Worm (Caenorhabditis elegans): ENCODE results near the gene nlg-1.
A peak's percentile ranks its signal among the peaks of the same experiment; 100 is the strongest.

- TF ChIP-seq pha-4 (GFP tag; IDR thresholded peaks at IDR 0.05), result no peak
- no peak for TF ChIP-seq pha-4 (tag; optimal IDR thresholded peaks at IDR 0.05)
- no peak for TF ChIP-seq skn-1 (tag; optimal IDR thresholded peaks at IDR 0.05)
- peak; percentile 93 for TF ChIP-seq T20F7.1 (GFP tag; optimal IDR thresholded peaks at IDR 0.05)
- peak in 1 of 2 experiments; percentile 56 for TF ChIP-seq lsy-2 (tag; optimal IDR thresholded peaks at IDR 0.05)
- TF ChIP-seq mdl-1 (tag; optimal IDR thresholded peaks at IDR 0.05), result peak in 1 of 2 experiments; percentile 22
- no peak for TF ChIP-seq ZK546.5 (tag; optimal IDR thresholded peaks at IDR 0.05)
- no peak for TF ChIP-seq lir-3 (tag; optimal IDR thresholded peaks at IDR 0.05)
- TF ChIP-seq nhr-77 (tag; optimal IDR thresholded peaks at IDR 0.05), result no peak
- no peak for TF ChIP-seq jun-1 (tag; optimal IDR thresholded peaks at IDR 0.05)
- TF ChIP-seq nhr-76 (tag; optimal IDR thresholded peaks at IDR 0.05), result no peak
- no peak for TF ChIP-seq lin-13 (GFP tag; optimal IDR thresholded peaks at IDR 0.05)
- no peak for TF ChIP-seq dpl-1 (GFP tag; optimal IDR thresholded peaks at IDR 0.05)
Observed at ce11 chrX:13598021-13598499, 32.9 kb downstream of the nlg-1 start, which contains the start of gene bra-1.
